Worm (Caenorhabditis elegans) whole organism, early embryonic: ENCODE measurements around the gene lgc-4.

Source experiments
- B0310.2 ChIP-seq: sonication (generic microtip); optimal IDR thresholded peaks from 2 replicates; lab custom pipeline; 2016; ENCODE audit warnings: mild to moderate bottlenecking, missing genetic modification characterization, missing compliant biosample characterization
- ama-1 ChIP-seq: fragments of 150-350 bp; optimal IDR thresholded peaks from 2 replicates; lab custom pipeline; 2014
- ceh-13 ChIP-seq: fragments of 200-800 bp; sonication (Bioruptor generic); optimal IDR thresholded peaks from 2 replicates; lab custom pipeline; 2018; ENCODE audit warnings: mild to moderate bottlenecking, missing genetic modification characterization, missing compliant biosample characterization
- ets-7 ChIP-seq: sonication (generic microtip); optimal IDR thresholded peaks from 2 replicates; lab custom pipeline; 2016; ENCODE audit warnings: missing genotype, missing genetic modification characterization, missing compliant biosample characterization
- hmbx-1 ChIP-seq: sonication (generic microtip); optimal IDR thresholded peaks from 2 replicates; lab custom pipeline; 2016; ENCODE audit warnings: mild to moderate bottlenecking, missing genetic modification characterization, missing compliant biosample characterization
- hmg-4 ChIP-seq: fragments of 200-800 bp; sonication (Bioruptor generic); optimal IDR thresholded peaks from 2 replicates; lab custom pipeline; 2018; ENCODE audit warnings: mild to moderate bottlenecking, missing genetic modification characterization, missing compliant biosample characterization
- sea-1 ChIP-seq: fragments of 200-800 bp; sonication (Bioruptor generic); conservative IDR thresholded peaks from 2 replicates; pipeline ENCODE4 v1.3.6; 2022; ENCODE audit warnings: missing genetic modification characterization, missing compliant biosample characterization
- tbx-11 ChIP-seq: fragments of 200-800 bp; sonication (Bioruptor generic); IDR thresholded peaks from 2 replicates; pipeline ENCODE4 v1.3.6; 2022; ENCODE audit warnings: missing genetic modification characterization, missing compliant biosample characterization
- tra-4 ChIP-seq: sonication (generic microtip); optimal IDR thresholded peaks from 2 replicates; lab custom pipeline; 2017; ENCODE audit warnings: missing genetic modification characterization, missing compliant biosample characterization

- no peak for TF ChIP-seq hmbx-1
- no peak for TF ChIP-seq ama-1
- TF ChIP-seq B0310.2 (tag; lab: Kevin White, UChicago) = no peak
- no peak for TF ChIP-seq ets-7 (tag; lab: Kevin White, UChicago)
- TF ChIP-seq tra-4 = no peak
- no peak for TF ChIP-seq tbx-11 (GFP tag; lab: Robert Waterston, UW)
- TF ChIP-seq hmg-4 (GFP tag; lab: Kevin White, UChicago) = no peak
- no peak for TF ChIP-seq ceh-13 (GFP tag; lab: Kevin White, UChicago)
- no peak for TF ChIP-seq sea-1
Measured at ce11 chrX:9251488-9251887, 9.5 kb upstream of the lgc-4 start, which contains the start of gene pes-8.
